Worm (Caenorhabditis elegans): ENCODE data around the gene lron-1.

lron-1 gene

ce11 chrX:14581429-14581828 is 8.9 kb downstream of the lron-1 start, which contains the start of gene sym-1:
TSS of gene sym-1 (plus strand) at chrX:14581622.
- TF ChIP-seq nhr-25 (tag; optimal IDR thresholded peaks at IDR 0.05) (peak; percentile 2), R02D3.7 (tag; optimal IDR thresholded peaks at IDR 0.05) (no peak), fos-1 (tag; optimal IDR thresholded peaks at IDR 0.05) (peak; percentile 18), crh-2 (tag; optimal IDR thresholded peaks at IDR 0.05) (no peak), ceh-82 (tag; optimal IDR thresholded peaks at IDR 0.05) (no peak), sma-3 (GFP tag; optimal IDR thresholded peaks at IDR 0.05) (peak; percentile 7), elt-1 (tag; optimal IDR thresholded peaks at IDR 0.05) (peak; percentile 22), nhr-21 (tag; optimal IDR thresholded peaks at IDR 0.05) (peak; percentile 64), ztf-4 (tag; optimal IDR thresholded peaks at IDR 0.05) (no peak), sma-9 (GFP tag; optimal IDR thresholded peaks at IDR 0.05) (peak; percentile 62), sma-9 (tag; optimal IDR thresholded peaks at IDR 0.05) (no peak), sem-4 (tag; optimal IDR thresholded peaks at IDR 0.05) (peak; percentile 25), blmp-1 (tag; optimal IDR thresholded peaks at IDR 0.05; ENCODE audit: insufficient read depth) (peak; percentile 37), C34F6.9 (tag; optimal IDR thresholded peaks at IDR 0.05) (no peak), unc-55 (GFP tag; optimal IDR thresholded peaks at IDR 0.05) (no peak), lsy-2 (tag; optimal IDR thresholded peaks at IDR 0.05) (peak in 1 of 2 experiments; percentile 12), ceh-16 (tag; optimal IDR thresholded peaks at IDR 0.05) (peak; percentile 60)

ce11 chrX:14584335-14584734 is 11.8 kb downstream of the lron-1 start:
- TF ChIP-seq nhr-21 (tag; optimal IDR thresholded peaks at IDR 0.05) (peak; percentile 33), unc-62 (GFP tag; optimal IDR thresholded peaks at IDR 0.05) (no peak)

ce11 chrX:14589051-14589736 is 16.7 kb downstream of the lron-1 start, which contains the start of the genes C44H4.4 and tap-1:
TSS of gene C44H4.4 (minus strand) at chrX:14589101.
TSS of gene tap-1 (plus strand) at chrX:14589624.
- no peak for TF ChIP-seq ZK546.5 (tag; optimal IDR thresholded peaks at IDR 0.05)
- TF ChIP-seq aly-2 (tag; optimal IDR thresholded peaks at IDR 0.05), result no peak
- TF ChIP-seq crh-2 (tag; optimal IDR thresholded peaks at IDR 0.05), result peak; percentile 2
- no peak for TF ChIP-seq lin-39 (tag; optimal IDR thresholded peaks at IDR 0.05)
- no peak for TF ChIP-seq nhr-23 (tag; optimal IDR thresholded peaks at IDR 0.05)
- no peak for TF ChIP-seq zag-1 (tag; optimal IDR thresholded peaks at IDR 0.05)
- no peak for TF ChIP-seq nhr-237 (tag; optimal IDR thresholded peaks at IDR 0.05)
- TF ChIP-seq lsy-2 (tag; optimal IDR thresholded peaks at IDR 0.05), result peak in 1 of 2 experiments; percentile 9
- TF ChIP-seq R02D3.7 (tag; optimal IDR thresholded peaks at IDR 0.05), result no peak
- TF ChIP-seq gmeb-1 (tag; optimal IDR thresholded peaks at IDR 0.05), result no peak
- TF ChIP-seq unc-55 (GFP tag; optimal IDR thresholded peaks at IDR 0.05), result peak; percentile 78
- no peak for TF ChIP-seq sma-9 (GFP tag; optimal IDR thresholded peaks at IDR 0.05)
- no peak for TF ChIP-seq sma-9 (tag; optimal IDR thresholded peaks at IDR 0.05)
- TF ChIP-seq sem-4 (tag; optimal IDR thresholded peaks at IDR 0.05), result no peak
- TF ChIP-seq lin-11 (tag; optimal IDR thresholded peaks at IDR 0.05), result peak; percentile 37
- TF ChIP-seq peb-1 (tag; optimal IDR thresholded peaks at IDR 0.05), result no peak
- no peak for TF ChIP-seq elt-3 (tag; optimal IDR thresholded peaks at IDR 0.05)
- TF ChIP-seq blmp-1 (tag; optimal IDR thresholded peaks at IDR 0.05; ENCODE audit: insufficient read depth), result no peak
- TF ChIP-seq nhr-21 (tag; optimal IDR thresholded peaks at IDR 0.05), result no peak
- no peak for TF ChIP-seq nhr-12 (tag; optimal IDR thresholded peaks at IDR 0.05)
- TF ChIP-seq F13H6.1 (tag; optimal IDR thresholded peaks at IDR 0.05), result peak; percentile 19
- no peak for TF ChIP-seq ztf-1 (GFP tag; conservative IDR thresholded peaks at IDR 0.05)
- peak; percentile 44 for TF ChIP-seq fos-1 (tag; optimal IDR thresholded peaks at IDR 0.05)
- peak; percentile 43 for TF ChIP-seq C34F6.9 (tag; optimal IDR thresholded peaks at IDR 0.05)

ce11 chrX:14593206-14593605 is 20.7 kb downstream of the lron-1 start:
- TF ChIP-seq lin-13 (GFP tag; optimal IDR thresholded peaks at IDR 0.05), result no peak
- TF ChIP-seq sem-4 (tag; optimal IDR thresholded peaks at IDR 0.05), result peak; percentile 8
- no peak for TF ChIP-seq ceh-16 (tag; optimal IDR thresholded peaks at IDR 0.05)
- no peak for TF ChIP-seq C34F6.9 (tag; optimal IDR thresholded peaks at IDR 0.05)
- no peak for TF ChIP-seq nhr-21 (tag; optimal IDR thresholded peaks at IDR 0.05)

- TF ChIP-seq elt-1 (tag; optimal IDR thresholded peaks at IDR 0.05) (no peak), nhr-25 (tag; optimal IDR thresholded peaks at IDR 0.05) (no peak), zag-1 (tag; optimal IDR thresholded peaks at IDR 0.05) (no peak), mdl-1 (tag; optimal IDR thresholded peaks at IDR 0.05) (no peak), lin-13 (GFP tag; optimal IDR thresholded peaks at IDR 0.05) (no peak), R02D3.7 (tag; optimal IDR thresholded peaks at IDR 0.05) (no peak), ceh-82 (tag; optimal IDR thresholded peaks at IDR 0.05) (no peak), skn-1 (tag; optimal IDR thresholded peaks at IDR 0.05) (no peak), ZK546.5 (tag; optimal IDR thresholded peaks at IDR 0.05) (no peak), nhr-237 (tag; optimal IDR thresholded peaks at IDR 0.05) (no peak), crh-2 (tag; optimal IDR thresholded peaks at IDR 0.05) (no peak), blmp-1 (tag; optimal IDR thresholded peaks at IDR 0.05; ENCODE audit: insufficient read depth) (no peak), fos-1 (tag; optimal IDR thresholded peaks at IDR 0.05) (no peak), mbf-1 (tag; optimal IDR thresholded peaks at IDR 0.05) (no peak), ztf-11 (tag; optimal IDR thresholded peaks at IDR 0.05) (no peak), elt-3 (tag; optimal IDR thresholded peaks at IDR 0.05) (no peak)
These were observed 22.3 kb downstream of the lron-1 start, which contains the start of gene C44H4.8 for ce11 chrX:14594825-14595224. TSS of gene C44H4.8 (plus strand) at chrX:14595125.

Measured in whole organism, L2 larva.